Worm (Caenorhabditis elegans) whole organism, midembryonic: ENCODE results near the gene cyn-7.

Experiments
- cog-1 ChIP-seq: sonication (generic microtip); optimal IDR thresholded peaks from 2 replicates; lab custom pipeline; 2016; ENCODE audit warnings: missing genetic modification characterization, missing compliant biosample characterization
- flt-1 ChIP-seq: fragments of 200-800 bp; sonication (Bioruptor generic); IDR thresholded peaks from 2 replicates; pipeline ENCODE4 v1.3.6; 2022; ENCODE audit warnings: missing genetic modification characterization, missing compliant biosample characterization
- ztf-29 ChIP-seq: fragments of 200-800 bp; sonication (Bioruptor generic); IDR thresholded peaks from 2 replicates; pipeline ENCODE4 v1.3.6; 2022; ENCODE audit warnings: missing genetic modification reagents, missing genetic modification characterization, missing compliant biosample characterization

- TF ChIP-seq cog-1 (tag; lab: Kevin White, UChicago) (no peak), ztf-29 (no peak), flt-1 (GFP tag; lab: Robert Waterston, UW) (no peak)
Observed at ce11 chrV:15225650-15226049, 38.5 kb upstream of the cyn-7 start, which contains the start of gene srw-14.
